Worm (Caenorhabditis elegans): ENCODE data around the gene jmjd-1.1.

jmjd-1.1 gene

ce11 chrII:11813895-11814369 lies 7.6 kb downstream of the jmjd-1.1 start, which contains the start of gene F43G6.8 (continued):
- TF ChIP-seq nhr-129 (tag; optimal IDR thresholded peaks at IDR 0.05) (peak; percentile 83), peb-1 (tag; optimal IDR thresholded peaks at IDR 0.05) (no peak), ama-1 (optimal IDR thresholded peaks at IDR 0.05) (peak; percentile 79), unc-39 (tag; optimal IDR thresholded peaks at IDR 0.05) (no peak), snpc-4 (tag; optimal IDR thresholded peaks at IDR 0.05) (peak; percentile 2)

DNA sequence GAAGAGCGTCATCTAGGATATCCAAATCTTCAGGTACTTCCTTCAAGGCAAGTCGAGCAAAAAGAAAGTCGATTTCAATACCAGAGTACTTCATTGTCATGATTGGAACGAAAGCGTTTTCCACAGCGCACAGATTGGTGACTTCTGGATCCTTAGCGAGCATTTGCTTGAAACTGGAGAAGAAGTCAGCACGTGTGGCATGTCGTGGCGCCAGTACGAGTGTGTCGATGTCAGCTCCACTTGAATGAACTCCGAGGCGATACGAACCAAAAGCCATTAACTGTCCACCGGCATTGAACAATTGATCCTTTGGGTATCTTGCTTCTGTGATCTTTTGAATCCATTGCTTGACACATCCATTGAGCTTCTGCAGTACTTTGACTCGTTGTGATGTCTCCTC lies 9.7 kb downstream of the jmjd-1.1 start:
- TF ChIP-seq nhr-237 (tag; optimal IDR thresholded peaks at IDR 0.05) (no peak), elt-1 (tag; optimal IDR thresholded peaks at IDR 0.05) (no peak), skn-1 (tag; optimal IDR thresholded peaks at IDR 0.05) (no peak), nhr-12 (tag; optimal IDR thresholded peaks at IDR 0.05) (no peak), blmp-1 (tag; optimal IDR thresholded peaks at IDR 0.05; ENCODE audit: insufficient read depth) (no peak), aly-2 (tag; optimal IDR thresholded peaks at IDR 0.05) (no peak), lin-11 (tag; optimal IDR thresholded peaks at IDR 0.05) (no peak), nhr-23 (tag; optimal IDR thresholded peaks at IDR 0.05) (no peak)

ce11 chrII:11816475-11816874 lies 10.1 kb downstream of the jmjd-1.1 start, which contains the start of gene pap-3:
pap-3 (minus strand) TSS chrII:11816575.
- no peak for TF ChIP-seq lin-11 (tag; optimal IDR thresholded peaks at IDR 0.05)
- TF ChIP-seq skn-1 (tag; optimal IDR thresholded peaks at IDR 0.05): no peak
- TF ChIP-seq elt-3 (tag; optimal IDR thresholded peaks at IDR 0.05): no peak
- no peak for TF ChIP-seq ztf-1 (GFP tag; conservative IDR thresholded peaks at IDR 0.05)

- TF ChIP-seq fos-1 (tag; optimal IDR thresholded peaks at IDR 0.05) (no peak), ceh-82 (tag; optimal IDR thresholded peaks at IDR 0.05) (no peak), blmp-1 (tag; optimal IDR thresholded peaks at IDR 0.05; ENCODE audit: insufficient read depth) (no peak), sma-3 (GFP tag; optimal IDR thresholded peaks at IDR 0.05) (no peak), Y55F3AM.14 (GFP tag; optimal IDR thresholded peaks at IDR 0.05) (no peak), mdl-1 (tag; optimal IDR thresholded peaks at IDR 0.05) (no peak), crh-2 (tag; optimal IDR thresholded peaks at IDR 0.05) (no peak), nhr-21 (tag; optimal IDR thresholded peaks at IDR 0.05) (no peak), alr-1 (tag; optimal IDR thresholded peaks at IDR 0.05) (no peak), ZK546.5 (tag; optimal IDR thresholded peaks at IDR 0.05) (no peak)
These were observed 13.5 kb downstream of the jmjd-1.1 start, which contains the start of gene Y6D1A.2 for ce11 chrII:11819824-11820223. Y6D1A.2 (minus strand) TSS chrII:11819924.

ce11 chrII:11823566-11824308 lies 17.4 kb downstream of the jmjd-1.1 start, which contains the start of gene Y6D1A.1:
Y6D1A.1 (minus strand) TSS chrII:11823616.
- no peak for TF ChIP-seq zag-1 (tag; optimal IDR thresholded peaks at IDR 0.05)
- TF ChIP-seq blmp-1 (tag; optimal IDR thresholded peaks at IDR 0.05; ENCODE audit: insufficient read depth): no peak
- no peak for TF ChIP-seq nhr-12 (tag; optimal IDR thresholded peaks at IDR 0.05)
- no peak for TF ChIP-seq fos-1 (tag; optimal IDR thresholded peaks at IDR 0.05)
- TF ChIP-seq ceh-16 (tag; optimal IDR thresholded peaks at IDR 0.05): no peak
- no peak for TF ChIP-seq lin-11 (tag; optimal IDR thresholded peaks at IDR 0.05)
- no peak for TF ChIP-seq dmd-4 (tag; optimal IDR thresholded peaks at IDR 0.05)
- no peak for TF ChIP-seq sma-9 (GFP tag; optimal IDR thresholded peaks at IDR 0.05)
- TF ChIP-seq sma-9 (tag; optimal IDR thresholded peaks at IDR 0.05): no peak
- TF ChIP-seq nhr-21 (tag; optimal IDR thresholded peaks at IDR 0.05): no peak
- no peak for TF ChIP-seq unc-39 (tag; optimal IDR thresholded peaks at IDR 0.05)

DNA sequence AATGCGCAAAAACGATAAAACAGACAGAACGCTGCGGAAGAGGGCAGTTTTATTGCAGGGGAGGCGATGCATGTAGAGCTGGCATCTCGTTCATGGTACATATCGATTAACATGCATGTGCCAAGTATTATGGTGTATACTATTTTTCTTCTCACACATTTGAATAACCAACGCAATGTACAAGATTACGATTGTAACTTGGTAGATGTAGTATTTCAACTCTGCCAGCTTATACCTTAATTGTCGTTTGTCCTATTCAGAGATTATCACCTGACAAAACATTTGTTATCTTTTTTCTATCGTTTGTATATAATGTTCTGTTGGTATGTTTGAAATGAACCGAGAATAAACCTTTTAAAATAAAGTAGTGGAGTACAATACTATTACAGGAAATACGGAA lies 23.6 kb downstream of the jmjd-1.1 start, which contains the start of gene pes-5:
Gene pes-5 (minus strand): TSS at position 101 of the 400 bp plus-strand sequence.
- no peak for TF ChIP-seq elt-3 (tag; optimal IDR thresholded peaks at IDR 0.05)

DNA sequence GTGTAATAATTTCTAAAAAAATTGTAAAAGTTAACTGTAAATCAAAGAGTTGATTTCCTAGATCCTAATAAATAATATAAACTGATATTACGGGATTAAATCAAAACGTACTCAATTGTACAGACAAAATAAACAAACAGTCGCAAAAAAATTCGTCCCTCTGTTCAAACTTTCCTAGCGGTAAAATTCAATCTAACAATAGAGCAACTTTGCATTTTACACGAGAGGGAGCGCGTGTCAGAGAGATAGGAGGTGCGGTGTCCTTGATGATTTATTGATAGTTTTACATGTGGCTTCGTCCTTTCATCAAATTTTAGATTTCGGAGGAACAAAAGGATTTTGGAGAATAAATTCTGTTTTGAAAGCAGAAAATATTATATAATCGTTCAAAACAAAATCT lies 24.2 kb downstream of the jmjd-1.1 start:
- TF ChIP-seq sma-9 (GFP tag; optimal IDR thresholded peaks at IDR 0.05) (peak; percentile 0), sma-9 (tag; optimal IDR thresholded peaks at IDR 0.05) (no peak), crh-2 (tag; optimal IDR thresholded peaks at IDR 0.05) (peak; percentile 47), nhr-129 (tag; optimal IDR thresholded peaks at IDR 0.05) (peak; percentile 54), lsy-2 (tag; optimal IDR thresholded peaks at IDR 0.05) (peak in 1 of 2 experiments; percentile 54), fos-1 (tag; optimal IDR thresholded peaks at IDR 0.05) (peak; percentile 29), skn-1 (tag; optimal IDR thresholded peaks at IDR 0.05) (no peak), lin-39 (tag; optimal IDR thresholded peaks at IDR 0.05) (no peak), nhr-25 (tag; optimal IDR thresholded peaks at IDR 0.05) (peak; percentile 13)
